Fruit fly (Drosophila melanogaster) whole organism, embryonic: Measurements from ENCODE around the gene CG10477.

Experiments
- CG10431 ChIP-seq: fragments of 200-800 bp; sonication (Bioruptor generic); optimal IDR thresholded peaks from 3 replicates; lab custom pipeline; 2018; ENCODE audit warnings: missing biosample characterization, mild to moderate bottlenecking, missing genetic modification characterization
- CG1647 ChIP-seq: fragments of 200-800 bp; sonication (Bioruptor generic); optimal IDR thresholded peaks from 3 replicates; lab custom pipeline; 2016; ENCODE audit warnings: missing biosample characterization, missing genetic modification characterization
- CG17361 ChIP-seq: fragments of 200-800 bp; sonication (Bioruptor generic); IDR thresholded peaks from 3 replicates; pipeline ENCODE4 v1.3.6; 2022; ENCODE audit warnings: missing biosample characterization, missing genetic modification characterization
- CG2116 ChIP-seq: fragments of 200-800 bp; sonication (Bioruptor generic); optimal IDR thresholded peaks from 3 replicates; lab custom pipeline; 2018; ENCODE audit warnings: missing biosample characterization, mild to moderate bottlenecking, missing genetic modification characterization
- CG31365 ChIP-seq: fragments of 200-800 bp; sonication (Bioruptor generic); optimal IDR thresholded peaks from 2 replicates; lab custom pipeline; 2018; ENCODE audit warnings: missing biosample characterization, mild to moderate bottlenecking, missing genetic modification characterization
- CG33557 ChIP-seq: fragments of 200-800 bp; sonication (Bioruptor generic); optimal IDR thresholded peaks from 2 replicates; lab custom pipeline; 2019; ENCODE audit warnings: missing biosample characterization, mild to moderate bottlenecking, missing genetic modification characterization, moderate library complexity
- CG4404 ChIP-seq: fragments of 200-800 bp; sonication (Bioruptor generic); IDR thresholded peaks from 2 replicates; pipeline ENCODE4 v1.3.6; 2022; ENCODE audit warnings: missing biosample characterization, missing genetic modification characterization
- Kr ChIP-seq: fragments of 200-800 bp; sonication (Bioruptor generic); optimal IDR thresholded peaks from 2 replicates; lab custom pipeline; 2017; ENCODE audit warnings: missing biosample characterization, mild to moderate bottlenecking, missing genetic modification characterization
- Max ChIP-seq: fragments of 200-800 bp; sonication (Bioruptor generic); optimal IDR thresholded peaks from 2 replicates; lab custom pipeline; 2016; ENCODE audit warnings: missing biosample characterization, mild to moderate bottlenecking, missing genetic modification characterization
- Mes4 ChIP-seq: fragments of 200-800 bp; sonication (Bioruptor generic); optimal IDR thresholded peaks from 2 replicates; lab custom pipeline; 2016; ENCODE audit warnings: missing biosample characterization, missing genetic modification characterization
- Scr ChIP-seq: fragments of 200-800 bp; sonication (Bioruptor generic); IDR thresholded peaks from 2 replicates; pipeline ENCODE4 v1.3.6; 2022; ENCODE audit warnings: missing biosample characterization, missing genetic modification characterization; ENCODE audit not compliant: partially characterized antibody
- Sox102F ChIP-seq: fragments of 200-800 bp; sonication (Bioruptor generic); optimal IDR thresholded peaks from 2 replicates; lab custom pipeline; 2018; ENCODE audit warnings: missing biosample characterization, mild to moderate bottlenecking, missing genetic modification characterization, moderate library complexity
- bigmax ChIP-seq: fragments of 200-800 bp; sonication (Bioruptor generic); optimal IDR thresholded peaks from 2 replicates; lab custom pipeline; 2018; ENCODE audit warnings: missing biosample characterization, mild to moderate bottlenecking, missing genetic modification characterization
- bsh ChIP-seq, 2 experiments: fragments of 200-800 bp; sonication (Bioruptor generic); optimal IDR thresholded peaks; 2 replicates each; lab custom pipeline; 2017 to 2018; ENCODE audit warnings: mild to moderate bottlenecking in 2 of 2, missing biosample characterization in 2 of 2, missing genetic modification characterization in 2 of 2, moderate library complexity in 1 of 2

The CG10477 gene

dm6 chr3L:5983593-5984225 lies 50.7 kb downstream of the CG10477 start (continued):
- TF ChIP-seq Max (GFP tag; lab: Kevin White, UChicago): no peak
- peak; percentile 50; the same call in 1 of the 2 replicates for TF ChIP-seq CG4404 (GFP tag; lab: Robert Waterston, UW)
- no peak for TF ChIP-seq Mes4 (GFP tag; lab: Kevin White, UChicago)
- TF ChIP-seq CG1647 (GFP tag; lab: Kevin White, UChicago): no peak
- TF ChIP-seq CG10431: no peak
- peak in 1 of 2 experiments; percentile 21 for TF ChIP-seq bsh (GFP tag; optimal IDR thresholded peaks at IDR 0.05; lab: Kevin White, UChicago)
- TF ChIP-seq Kr (GFP tag; lab: Kevin White, UChicago): peak; percentile 90
- peak; percentile 51 for TF ChIP-seq CG33557 (GFP tag; lab: Kevin White, UChicago)
- TF ChIP-seq CG2116 (GFP tag; lab: Kevin White, UChicago): no peak
- no peak for TF ChIP-seq bigmax
- TF ChIP-seq CG31365 (tag; lab: Kevin White, UChicago): no peak
- no peak for TF ChIP-seq CG17361 (GFP tag; lab: Robert Waterston, UW)
- no peak for TF ChIP-seq Sox102F (GFP tag; lab: Kevin White, UChicago)
- TF ChIP-seq Scr (GFP tag; lab: Robert Waterston, UW): peak; percentile 36; the same call in 1 of the 2 replicates
